Worm (Caenorhabditis elegans): Measurements from ENCODE around the gene swt-3.

swt-3 gene

DNA sequence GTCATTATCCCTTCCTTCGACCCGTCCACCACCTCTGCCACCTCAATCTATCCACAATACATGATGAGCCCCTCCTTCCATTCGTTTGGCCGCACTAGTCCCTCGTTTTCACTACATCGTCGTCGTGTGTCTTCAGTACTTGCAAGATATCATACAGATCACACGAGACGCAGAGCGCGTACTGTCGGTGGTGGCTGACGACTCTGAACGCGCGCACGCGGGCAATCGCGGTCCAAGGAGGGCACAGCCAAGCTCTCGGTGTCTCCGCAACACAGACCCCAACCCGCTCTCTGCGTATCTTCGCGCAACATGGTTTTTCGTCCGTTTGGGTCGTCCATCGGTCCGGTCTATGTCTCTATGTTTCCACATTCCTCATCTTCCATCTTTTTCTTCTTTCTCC, 36.5 kb upstream of the swt-3 start:
- TF ChIP-seq nhr-71 (tag; optimal IDR thresholded peaks at IDR 0.05) (peak; percentile 8), egl-13 (tag; optimal IDR thresholded peaks at IDR 0.05) (no peak), lin-14 (GFP tag; optimal IDR thresholded peaks at IDR 0.05) (peak; percentile 36), rnt-1 (tag; optimal IDR thresholded peaks at IDR 0.05) (peak; percentile 19), ceh-82 (tag; optimal IDR thresholded peaks at IDR 0.05) (peak in 2 of 3 experiments; percentile 3 to 22), sox-4 (tag; optimal IDR thresholded peaks at IDR 0.05) (no peak), mdl-1 (tag; optimal IDR thresholded peaks at IDR 0.05) (peak in 1 of 2 experiments; percentile 38), snu-23 (GFP tag; optimal IDR thresholded peaks at IDR 0.05) (peak; percentile 14), nhr-84 (tag; optimal IDR thresholded peaks at IDR 0.05) (no peak), efl-1 (optimal IDR thresholded peaks at IDR 0.05) (no peak), efl-1 (GFP tag; optimal IDR thresholded peaks at IDR 0.05 in 1 of 2) (no peak), nhr-47 (tag; optimal IDR thresholded peaks at IDR 0.05) (peak; percentile 4), blmp-1 (tag; optimal IDR thresholded peaks at IDR 0.05) (peak; percentile 79), fkh-4 (tag; optimal IDR thresholded peaks at IDR 0.05; ENCODE audit: borderline replicate concordance) (no peak), swsn-7 (tag; optimal IDR thresholded peaks at IDR 0.05) (peak; percentile 8), tbx-2 (tag; optimal IDR thresholded peaks at IDR 0.05) (no peak), skn-1 (tag; optimal IDR thresholded peaks at IDR 0.05) (peak; percentile 3)

- TF ChIP-seq efl-1 (optimal IDR thresholded peaks at IDR 0.05): no peak
- TF ChIP-seq efl-1 (GFP tag; optimal IDR thresholded peaks at IDR 0.05 in 1 of 2): no peak
- peak; percentile 63 for TF ChIP-seq blmp-1 (tag; optimal IDR thresholded peaks at IDR 0.05)
- TF ChIP-seq isw-1 (GFP tag; IDR thresholded peaks at IDR 0.05): no peak
- TF ChIP-seq lin-14 (GFP tag; optimal IDR thresholded peaks at IDR 0.05): peak; percentile 19
- TF ChIP-seq mep-1 (tag; optimal IDR thresholded peaks at IDR 0.05): peak; percentile 24
Observed at ce11 chrIV:10815950-10816349, 35.5 kb upstream of the swt-3 start.

- no peak for TF ChIP-seq efl-3 (GFP tag; optimal IDR thresholded peaks at IDR 0.05)
- peak; percentile 29 for TF ChIP-seq dsc-1 (tag; optimal IDR thresholded peaks at IDR 0.05)
Observed at ce11 chrIV:10812099-10812498, 31.6 kb upstream of the swt-3 start, which contains the start of gene miz-1. TSS of gene miz-1 (plus strand) at chrIV:10812399.

DNA sequence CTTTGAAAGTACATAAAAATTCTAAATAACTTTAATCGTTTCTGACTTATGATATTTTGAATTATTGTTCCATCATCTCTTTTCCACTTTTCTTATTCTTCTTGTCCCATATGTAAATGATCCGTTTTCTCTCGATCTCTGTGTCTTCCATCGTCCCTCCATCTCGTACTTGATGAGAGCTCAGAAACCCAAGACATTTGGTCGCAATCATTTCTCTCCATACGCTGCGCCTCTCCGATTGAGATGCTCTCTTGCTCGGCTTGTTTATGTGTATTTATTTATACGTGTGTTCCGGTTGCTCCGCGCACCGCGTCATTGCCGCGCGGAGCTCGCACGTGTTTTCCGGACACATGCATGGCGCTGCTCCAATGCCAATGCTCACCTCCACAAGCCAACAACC, 30.9 kb upstream of the swt-3 start:
- TF ChIP-seq swsn-7 (tag; optimal IDR thresholded peaks at IDR 0.05): no peak
- peak; percentile 76 for TF ChIP-seq dsc-1 (tag; optimal IDR thresholded peaks at IDR 0.05)

- TF ChIP-seq ces-1 (GFP tag; optimal IDR thresholded peaks at IDR 0.05) (no peak), elt-3 (tag; optimal IDR thresholded peaks at IDR 0.05) (peak in 1 of 6 experiments; percentile 15), blmp-1 (tag; optimal IDR thresholded peaks at IDR 0.05) (peak; percentile 6), Y116A8C.19 (tag; optimal IDR thresholded peaks at IDR 0.05; ENCODE audit: borderline replicate concordance) (no peak), nhr-20 (tag; optimal IDR thresholded peaks at IDR 0.05) (no peak), lin-14 (GFP tag; optimal IDR thresholded peaks at IDR 0.05) (peak; percentile 12), nhr-47 (tag; optimal IDR thresholded peaks at IDR 0.05) (no peak), sup-37 (GFP tag; optimal IDR thresholded peaks at IDR 0.05) (no peak), mab-9 (GFP tag; IDR thresholded peaks at IDR 0.05) (no peak), xbp-1 (tag; optimal IDR thresholded peaks at IDR 0.05) (no peak), lin-13 (GFP tag; optimal IDR thresholded peaks at IDR 0.05) (no peak), irx-1 (tag; optimal IDR thresholded peaks at IDR 0.05) (no peak), pqm-1 (tag; optimal IDR thresholded peaks at IDR 0.05) (no peak), nhr-76 (tag; optimal IDR thresholded peaks at IDR 0.05) (no peak), elt-2 (tag; optimal IDR thresholded peaks at IDR 0.05) (peak; percentile 75), lin-35 (GFP tag; optimal IDR thresholded peaks at IDR 0.05) (peak in 1 of 2 experiments; percentile 36), aha-1 (tag; optimal IDR thresholded peaks at IDR 0.05) (no peak), hpl-2 (GFP tag; optimal IDR thresholded peaks at IDR 0.05) (no peak), mdl-1 (tag; optimal IDR thresholded peaks at IDR 0.05) (no peak), fkh-4 (tag; optimal IDR thresholded peaks at IDR 0.05; ENCODE audit: borderline replicate concordance) (no peak), nhr-19 (GFP tag; conservative IDR thresholded peaks at IDR 0.05) (no peak), mef-2 (tag; optimal IDR thresholded peaks at IDR 0.05) (no peak), nhr-90 (tag; optimal IDR thresholded peaks at IDR 0.05; ENCODE audit: poor library complexity) (peak; percentile 1), unc-86 (tag; optimal IDR thresholded peaks at IDR 0.05) (no peak), lin-15B (tag; optimal IDR thresholded peaks at IDR 0.05) (no peak), egl-13 (tag; optimal IDR thresholded peaks at IDR 0.05) (no peak), zip-4 (GFP tag; optimal IDR thresholded peaks at IDR 0.05) (no peak), hlh-4 (tag; optimal IDR thresholded peaks at IDR 0.05) (no peak), ama-1 (optimal IDR thresholded peaks at IDR 0.05) (no peak), F16B12.6 (tag; optimal IDR thresholded peaks at IDR 0.05) (no peak), sox-4 (tag; optimal IDR thresholded peaks at IDR 0.05) (no peak)
Observed at ce11 chrIV:10810820-10811219, 30.3 kb upstream of the swt-3 start.
